Fruit fly (Drosophila melanogaster) ovary, adult (tissue): ENCODE data around the gene Sc2.

Source experiments
- CG17801 ChIP-seq: fragments of 200-800 bp; optimal IDR thresholded peaks from 2 replicates; lab custom pipeline; 2019; ENCODE audit warnings: missing biosample characterization, mild to moderate bottlenecking, missing genetic modification characterization, moderate library complexity; ENCODE audit not compliant: partially characterized antibody

The Sc2 gene

dm6 chr3L:3925487-3925886 lies 22.2 kb downstream of the Sc2 start:
- no peak for TF ChIP-seq CG17801 (GFP tag; lab: Kevin White, UChicago)

- no peak for TF ChIP-seq CG17801 (GFP tag; lab: Kevin White, UChicago)
Observed at dm6 chr3L:3926191-3926765, 23.0 kb downstream of the Sc2 start.

dm6 chr3L:3927462-3927861 lies 24.2 kb downstream of the Sc2 start:
- no peak for TF ChIP-seq CG17801 (GFP tag; lab: Kevin White, UChicago)

- TF ChIP-seq CG17801 (GFP tag; lab: Kevin White, UChicago), result peak; percentile 79
Observed at dm6 chr3L:3928205-3928942, 25.1 kb downstream of the Sc2 start.

dm6 chr3L:3928943-3929785 lies 25.9 kb downstream of the Sc2 start:
- TF ChIP-seq CG17801 (GFP tag; lab: Kevin White, UChicago), result no peak

- TF ChIP-seq CG17801 (GFP tag; lab: Kevin White, UChicago), result no peak
Observed at dm6 chr3L:3929968-3930767, 26.9 kb downstream of the Sc2 start.

- TF ChIP-seq CG17801 (GFP tag; lab: Kevin White, UChicago), result no peak
Observed at dm6 chr3L:3930930-3931329, 27.6 kb downstream of the Sc2 start.

- TF ChIP-seq CG17801 (GFP tag; lab: Kevin White, UChicago), result no peak
Observed at dm6 chr3L:3931778-3932177, 28.5 kb downstream of the Sc2 start.

dm6 chr3L:3932742-3933289 lies 29.5 kb downstream of the Sc2 start:
- no peak for TF ChIP-seq CG17801 (GFP tag; lab: Kevin White, UChicago)

- TF ChIP-seq CG17801 (GFP tag; lab: Kevin White, UChicago), result no peak
Observed at dm6 chr3L:3933599-3933998, 30.3 kb downstream of the Sc2 start.

dm6 chr3L:3934110-3934509 lies 30.8 kb downstream of the Sc2 start:
- no peak for TF ChIP-seq CG17801 (GFP tag; lab: Kevin White, UChicago)

dm6 chr3L:3935567-3936207 lies 32.4 kb downstream of the Sc2 start, which contains the start of gene Eip63F-1:
TSS of gene Eip63F-1 (minus strand) at chr3L:3935617.
- TF ChIP-seq CG17801 (GFP tag; lab: Kevin White, UChicago), result no peak

dm6 chr3L:3937806-3938205 lies 34.5 kb downstream of the Sc2 start, which contains the start of gene CG10866:
TSS of gene CG10866 (minus strand) at chr3L:3937992.
- TF ChIP-seq CG17801 (GFP tag; lab: Kevin White, UChicago), result peak; percentile 7
